Fruit fly (Drosophila melanogaster) whole organism, wandering third instar larva: ENCODE results near the gene CG31797.

Experiments used
- Abd-B ChIP-seq: fragments of >200 bp; optimal IDR thresholded peaks from 2 replicates; lab custom pipeline; 2017; ENCODE audit warnings: missing biosample characterization, missing genetic modification characterization
- CG9705 ChIP-seq: fragments of 200-800 bp; sonication (Bioruptor generic); optimal IDR thresholded peaks from 2 replicates; lab custom pipeline; 2018; ENCODE audit warnings: missing biosample characterization, mild to moderate bottlenecking, missing genetic modification characterization
- CrebA ChIP-seq: fragments of 200-800 bp; sonication (Bioruptor generic); optimal IDR thresholded peaks from 2 replicates; lab custom pipeline; 2016; ENCODE audit warnings: missing biosample characterization, mild to moderate bottlenecking, missing genetic modification characterization, borderline replicate concordance
- Dfd ChIP-seq: fragments of >200 bp; optimal IDR thresholded peaks from 2 replicates; lab custom pipeline; 2017; ENCODE audit warnings: missing biosample characterization, missing genetic modification characterization
- Jra ChIP-seq: sonication (Bioruptor generic); optimal IDR thresholded peaks from 2 replicates; lab custom pipeline; 2016; ENCODE audit warnings: missing biosample characterization, missing genetic modification characterization
- Mio ChIP-seq: sonication (Bioruptor generic); optimal IDR thresholded peaks from 2 replicates; lab custom pipeline; 2016; ENCODE audit warnings: missing biosample characterization, missing genetic modification characterization
- OdsH ChIP-seq: fragments of 200-800 bp; sonication (Bioruptor generic); optimal IDR thresholded peaks from 2 replicates; lab custom pipeline; 2016; ENCODE audit warnings: missing biosample characterization, mild to moderate bottlenecking, missing genetic modification characterization
- br ChIP-seq: fragments of 200-800 bp; sonication (Bioruptor generic); optimal IDR thresholded peaks from 2 replicates; lab custom pipeline; 2016; ENCODE audit warnings: missing biosample characterization, missing genetic modification characterization
- dl ChIP-seq, 2 experiments: fragments of 175-275, 200-275 bp in 1 of 2; fragments of 200-275 bp in 1 of 2; sonication (Bioruptor generic); optimal IDR thresholded peaks; lab custom pipeline; 2018; ENCODE audit warnings: mild to moderate bottlenecking in 2 of 2, missing biosample characterization in 2 of 2, missing genetic modification characterization in 2 of 2, moderate library complexity in 2 of 2; ENCODE audit not compliant: partially characterized antibody in 2 of 2, insufficient read depth in 1 of 2
- foxo ChIP-seq, 2 experiments: fragments of 200-800 bp; sonication (Bioruptor generic); optimal IDR thresholded peaks; 2 replicates in 1 of 2; 3 replicates in 1 of 2; lab custom pipeline; 2016 to 2017; ENCODE audit warnings: missing biosample characterization in 2 of 2, missing genetic modification characterization in 2 of 2
- h ChIP-seq: fragments of 200-800 bp; sonication (Bioruptor generic); optimal IDR thresholded peaks from 3 replicates; lab custom pipeline; 2016; ENCODE audit warnings: missing biosample characterization, mild to moderate bottlenecking, missing genetic modification characterization
- psq ChIP-seq: fragments of 200-800 bp; sonication (Bioruptor generic); optimal IDR thresholded peaks from 3 replicates; lab custom pipeline; 2017; ENCODE audit warnings: missing biosample characterization, mild to moderate bottlenecking, missing genetic modification characterization, moderate library complexity
- tai ChIP-seq: sonication (Bioruptor generic); optimal IDR thresholded peaks from 2 replicates; lab custom pipeline; 2016; ENCODE audit warnings: missing biosample characterization, missing genetic modification characterization
- woc ChIP-seq: sonication (Bioruptor generic); optimal IDR thresholded peaks from 2 replicates; lab custom pipeline; 2016; ENCODE audit warnings: missing biosample characterization, mild to moderate bottlenecking, missing genetic modification characterization

DNA sequence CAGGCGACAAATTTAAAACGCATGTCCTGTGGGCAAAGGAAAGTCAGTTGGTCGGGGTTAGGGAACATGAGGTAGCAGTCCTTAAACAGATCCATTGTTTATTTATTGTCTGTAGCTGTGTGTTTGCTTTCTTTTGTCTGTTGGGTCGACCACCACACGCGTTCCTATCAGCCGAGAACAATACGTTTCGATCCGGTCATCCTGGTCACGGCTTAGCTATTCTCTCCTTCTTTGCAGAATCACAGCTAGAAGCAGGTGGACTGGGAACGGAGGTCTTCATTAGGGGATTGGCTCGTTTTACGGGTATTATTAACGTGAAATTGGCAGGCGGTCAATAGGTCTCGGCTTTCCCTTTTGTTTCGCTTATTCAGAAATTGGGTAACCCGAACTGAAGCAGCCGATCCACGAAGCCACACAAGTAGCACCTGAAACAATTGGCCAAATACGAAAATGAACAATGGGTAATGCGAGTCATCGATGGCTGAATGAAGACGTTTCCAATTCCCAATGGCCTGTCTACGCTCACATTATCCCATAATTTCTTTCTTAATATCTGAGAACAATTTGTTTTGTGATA, 41.9 kb downstream of the CG31797 start:
- TF ChIP-seq Jra, result no peak
- no peak for TF ChIP-seq psq
- TF ChIP-seq OdsH (GFP tag; lab: Kevin White, UChicago), result no peak
- no peak for TF ChIP-seq foxo (GFP tag; optimal IDR thresholded peaks at IDR 0.05; lab: Kevin White, UChicago)
- TF ChIP-seq br, result no peak
- TF ChIP-seq Mio (GFP tag; lab: Kevin White, UChicago), result no peak
- no peak for TF ChIP-seq tai (GFP tag; lab: Kevin White, UChicago)
- TF ChIP-seq dl (GFP tag; optimal IDR thresholded peaks at IDR 0.05; lab: Kevin White, UChicago; ENCODE audit: insufficient read depth in 1 of 2, partially characterized antibody in 2 of 2), result no peak
- no peak for TF ChIP-seq Abd-B (GFP tag; lab: Kevin White, UChicago)
- no peak for TF ChIP-seq Dfd
- no peak for TF ChIP-seq CrebA (GFP tag; lab: Kevin White, UChicago)
- no peak for TF ChIP-seq woc (GFP tag; lab: Kevin White, UChicago)
- TF ChIP-seq h (GFP tag; lab: Kevin White, UChicago), result no peak
- no peak for TF ChIP-seq CG9705 (GFP tag; lab: Kevin White, UChicago)
